Fruit fly (Drosophila melanogaster): ENCODE data around the gene Ada2b.

DNA sequence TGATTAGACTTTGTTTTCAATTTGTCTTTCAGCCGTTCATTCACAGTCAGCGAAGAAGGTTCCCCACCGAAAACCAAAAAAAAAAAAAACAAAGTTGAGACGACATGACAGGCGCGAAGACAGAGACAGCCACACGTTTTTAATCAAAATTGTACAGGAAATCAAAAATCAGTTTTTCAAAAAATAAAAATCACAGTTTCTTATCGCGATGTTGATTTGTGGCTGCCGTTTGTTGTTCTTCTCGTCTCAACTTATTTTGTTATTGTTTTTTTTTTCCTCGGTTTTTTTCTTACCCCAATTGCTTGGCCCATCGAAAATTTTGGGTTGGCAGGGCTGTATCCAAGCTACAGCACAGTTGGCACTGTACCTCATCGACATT, 33.0 kb downstream of the Ada2b start:
- TF ChIP-seq CG8319 (GFP tag; optimal IDR thresholded peaks at IDR 0.05): no peak
- no peak for TF ChIP-seq dsx (GFP tag; optimal IDR thresholded peaks at IDR 0.05; ENCODE audit: poor library complexity, severe bottlenecking)
- no peak for TF ChIP-seq Gug (GFP tag; IDR thresholded peaks at IDR 0.05)
- no peak for TF ChIP-seq Smox (GFP tag; optimal IDR thresholded peaks at IDR 0.05)
- no peak for TF ChIP-seq Hr4 (GFP tag; optimal IDR thresholded peaks at IDR 0.05)
- TF ChIP-seq CG4318 (GFP tag; optimal IDR thresholded peaks at IDR 0.05): no peak
- TF ChIP-seq Sox14 (GFP tag; optimal IDR thresholded peaks at IDR 0.05): no peak
- TF ChIP-seq eg (GFP tag; IDR thresholded peaks at IDR 0.05): no peak

All from whole organism, prepupa.